Fruit fly (Drosophila melanogaster): Measurements from ENCODE around the gene Reph.

Reph gene

DNA sequence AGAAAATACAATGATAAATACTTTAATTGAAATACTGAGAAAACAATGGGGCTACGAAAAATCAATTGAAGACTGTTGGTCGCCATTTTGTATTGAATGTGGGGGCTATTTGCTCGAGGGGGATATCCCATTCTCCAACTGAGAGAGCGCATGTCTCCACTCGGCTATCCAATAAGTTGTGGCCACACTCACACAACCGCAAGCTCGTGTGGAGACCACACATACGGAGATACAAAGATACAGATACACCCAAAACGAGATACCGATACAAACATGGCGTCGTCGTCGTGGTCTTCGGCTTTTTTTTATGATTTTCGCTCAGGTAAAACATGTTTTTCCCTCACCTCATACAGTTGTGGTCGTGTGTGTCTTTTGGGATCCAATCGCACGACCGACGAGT lies 31.9 kb downstream of the Reph start:
- TF ChIP-seq Oli (tag; optimal IDR thresholded peaks at IDR 0.05), result no peak
- TF ChIP-seq insv (GFP tag; optimal IDR thresholded peaks at IDR 0.05), result no peak
- 0 out of 2 replicates have a peak, but pooled peaks have one; percentile 35 for TF ChIP-seq CG10321 (GFP tag; IDR thresholded peaks at IDR 0.05)
- TF ChIP-seq Fer3 (tag; optimal IDR thresholded peaks at IDR 0.05), result no peak
- TF ChIP-seq CG1603 (tag; optimal IDR thresholded peaks at IDR 0.05), result no peak
- TF ChIP-seq tap (tag; optimal IDR thresholded peaks at IDR 0.05), result no peak
- TF ChIP-seq zfh2 (GFP tag; optimal IDR thresholded peaks at IDR 0.05), result no peak
- TF ChIP-seq ERR (GFP tag; optimal IDR thresholded peaks at IDR 0.05), result no peak
- TF ChIP-seq CoRest (tag; optimal IDR thresholded peaks at IDR 0.05), result peak; percentile 22
- peak; percentile 42 for TF ChIP-seq grn (GFP tag; optimal IDR thresholded peaks at IDR 0.05)
- TF ChIP-seq H15 (GFP tag; IDR thresholded peaks at IDR 0.05), result no peak
- no peak for TF ChIP-seq Six4 (GFP tag; optimal IDR thresholded peaks at IDR 0.05)
- TF ChIP-seq CG17385 (GFP tag; optimal IDR thresholded peaks at IDR 0.05), result no peak
- 0 out of 4 replicates have a peak, but pooled peaks have one; percentile 66 for TF ChIP-seq chinmo (GFP tag; IDR thresholded peaks at IDR 0.05; ENCODE audit: partially characterized antibody)
- no peak for TF ChIP-seq CG6272 (GFP tag; IDR thresholded peaks at IDR 0.05)
- peak; percentile 30 to 33 for TF ChIP-seq Trl (optimal IDR thresholded peaks at IDR 0.05)
- TF ChIP-seq Trl (GFP tag; optimal IDR thresholded peaks at IDR 0.05), result no peak
- TF ChIP-seq Deaf1 (tag; optimal IDR thresholded peaks at IDR 0.05), result peak; percentile 95
- no peak for TF ChIP-seq Dll (GFP tag; IDR thresholded peaks at IDR 0.05; ENCODE audit: partially characterized antibody)
- peak; percentile 75 for TF ChIP-seq Nf-YA (GFP tag; IDR thresholded peaks at IDR 0.05)
- no peak for TF ChIP-seq prd (optimal IDR thresholded peaks at IDR 0.05)
- TF ChIP-seq prd (GFP tag; IDR thresholded peaks at IDR 0.05), result no peak
- TF ChIP-seq chn (GFP tag; optimal IDR thresholded peaks at IDR 0.05), result no peak
- no peak for TF ChIP-seq CG10565 (GFP tag; optimal IDR thresholded peaks at IDR 0.05)
- TF ChIP-seq sqz (GFP tag; optimal IDR thresholded peaks at IDR 0.05), result peak; percentile 88
- TF ChIP-seq abd-A (tag; optimal IDR thresholded peaks at IDR 0.05), result peak; percentile 65
- no peak for TF ChIP-seq CG8359 (GFP tag; optimal IDR thresholded peaks at IDR 0.05; ENCODE audit: borderline replicate concordance)
- no peak for TF ChIP-seq CG8924 (tag; optimal IDR thresholded peaks at IDR 0.05)
- peak; percentile 53; the same call in 1 of the 3 replicates for TF ChIP-seq zen2 (GFP tag; IDR thresholded peaks at IDR 0.05; ENCODE audit: partially characterized antibody)
- no peak for TF ChIP-seq CG10366 (GFP tag; IDR thresholded peaks at IDR 0.05)
- peak; percentile 49 for TF ChIP-seq kni (GFP tag; optimal IDR thresholded peaks at IDR 0.05)
- TF ChIP-seq onecut (GFP tag; IDR thresholded peaks at IDR 0.05), result peak; percentile 62
- TF ChIP-seq ftz-f1 (GFP tag; optimal IDR thresholded peaks at IDR 0.05), result no peak
- no peak for TF ChIP-seq CTCF (GFP tag; optimal IDR thresholded peaks at IDR 0.05)
- no peak for TF ChIP-seq CG2120 (GFP tag; optimal IDR thresholded peaks at IDR 0.05)
- TF ChIP-seq Antp (GFP tag; optimal IDR thresholded peaks at IDR 0.05), result no peak
- TF ChIP-seq sd (tag; optimal IDR thresholded peaks at IDR 0.05), result peak; percentile 15
- no peak for TF ChIP-seq CG43689 (GFP tag; IDR thresholded peaks at IDR 0.05)
- no peak for TF ChIP-seq CG4707 (GFP tag; optimal IDR thresholded peaks at IDR 0.05)
- TF ChIP-seq crol (GFP tag; IDR thresholded peaks at IDR 0.05), result peak; percentile 74
- peak; percentile 67 for TF ChIP-seq phol (tag; optimal IDR thresholded peaks at IDR 0.05)
- TF ChIP-seq Nf-YB (GFP tag; optimal IDR thresholded peaks at IDR 0.05), result peak; percentile 98
- peak; percentile 5 for TF ChIP-seq zf30C (GFP tag; optimal IDR thresholded peaks at IDR 0.05)
- no peak for TF ChIP-seq corto (GFP tag; optimal IDR thresholded peaks at IDR 0.05)
- TF ChIP-seq Jarid2 (GFP tag; optimal IDR thresholded peaks at IDR 0.05), result peak; percentile 37
- no peak for TF ChIP-seq wek (GFP tag; optimal IDR thresholded peaks at IDR 0.05)
- peak; percentile 98 for TF ChIP-seq Nf-YC (tag; optimal IDR thresholded peaks at IDR 0.05)
- TF ChIP-seq ase (GFP tag; IDR thresholded peaks at IDR 0.05), result no peak
- no peak for TF ChIP-seq Rfx (GFP tag; IDR thresholded peaks at IDR 0.05)
- peak; percentile 17 for TF ChIP-seq oc (tag; optimal IDR thresholded peaks at IDR 0.05)
- no peak for TF ChIP-seq CG33213 (GFP tag; optimal IDR thresholded peaks at IDR 0.05)
- peak; percentile 94 for TF ChIP-seq cg (GFP tag; optimal IDR thresholded peaks at IDR 0.05)
